Fruit fly (Drosophila melanogaster) whole organism, prepupa: ENCODE data around the gene CG5280.
A peak's percentile ranks its signal among the peaks of the same experiment; 100 is the strongest.

Source experiments
- CG11902 ChIP-seq: fragments of 200-800 bp; sonication (Bioruptor generic); optimal IDR thresholded peaks from 3 replicates; lab custom pipeline; 2016; ENCODE audit warnings: missing biosample characterization, missing genetic modification characterization
- CG16779 ChIP-seq: fragments of 200-800 bp; sonication (Bioruptor generic); optimal IDR thresholded peaks from 3 replicates; lab custom pipeline; 2017; ENCODE audit warnings: missing biosample characterization, mild to moderate bottlenecking, missing genetic modification characterization
- CG34406 ChIP-seq: fragments of 200-800 bp; sonication (Bioruptor generic); optimal IDR thresholded peaks from 3 replicates; lab custom pipeline; 2016; ENCODE audit warnings: missing biosample characterization, missing genetic modification characterization
- OdsH ChIP-seq: fragments of 200-800 bp; sonication (Bioruptor generic); optimal IDR thresholded peaks from 3 replicates; lab custom pipeline; 2016; ENCODE audit warnings: missing biosample characterization, missing genetic modification characterization
- lz ChIP-seq: fragments of 200-800 bp; sonication (Bioruptor generic); optimal IDR thresholded peaks from 3 replicates; lab custom pipeline; 2016; ENCODE audit warnings: missing biosample characterization, missing genetic modification characterization

- peak; percentile 89 for TF ChIP-seq lz (GFP tag; lab: Kevin White, UChicago)
- TF ChIP-seq CG16779: no peak
- TF ChIP-seq CG11902 (GFP tag; lab: Kevin White, UChicago): peak; percentile 86
- TF ChIP-seq OdsH (GFP tag; lab: Kevin White, UChicago): peak; percentile 90
- peak; percentile 82 for TF ChIP-seq CG34406 (GFP tag; lab: Kevin White, UChicago)
These were observed 6.2 kb upstream of the CG5280 start for dm6 chr3L:8996173-8996767.
